Fruit fly (Drosophila melanogaster) whole organism, embryonic: ENCODE measurements around the gene CG32281.
A peak's percentile ranks its signal among the peaks of the same experiment; 100 is the strongest.

ENCODE experiments used
- Blimp-1 ChIP-seq: fragments of 200-800 bp; sonication (Bioruptor generic); optimal IDR thresholded peaks from 3 replicates; lab custom pipeline; 2018; ENCODE audit warnings: missing biosample characterization, missing genetic modification characterization, mild to moderate bottlenecking, moderate library complexity, missing genetic modification reagents
- Bteb2 ChIP-seq: fragments of 200-800 bp; sonication (Bioruptor generic); optimal IDR thresholded peaks from 2 replicates; lab custom pipeline; 2016; ENCODE audit warnings: missing biosample characterization, missing genetic modification characterization
- CG10543 ChIP-seq: fragments of 200-800 bp; sonication (Bioruptor generic); optimal IDR thresholded peaks from 3 replicates; lab custom pipeline; 2017; ENCODE audit warnings: missing biosample characterization, mild to moderate bottlenecking, missing genetic modification characterization, moderate library complexity
- CG12236 ChIP-seq: fragments of 200-800 bp; sonication (Bioruptor generic); optimal IDR thresholded peaks from 2 replicates; lab custom pipeline; 2016; ENCODE audit warnings: missing biosample characterization, missing genetic modification characterization
- CG12659 ChIP-seq: fragments of 200-800 bp; sonication (Bioruptor generic); optimal IDR thresholded peaks from 3 replicates; lab custom pipeline; 2017; ENCODE audit warnings: mild to moderate bottlenecking, missing biosample characterization, missing genetic modification reagents, missing genetic modification characterization
- CG14014 ChIP-seq: fragments of 200-800 bp; sonication (Bioruptor generic); IDR thresholded peaks from 2 replicates; pipeline ENCODE4 v1.3.6; 2022; ENCODE audit warnings: missing biosample characterization, missing genetic modification characterization
- CG15514 ChIP-seq: fragments of 200-800 bp; sonication (Bioruptor generic); optimal IDR thresholded peaks from 3 replicates; lab custom pipeline; 2017; ENCODE audit warnings: missing biosample characterization, missing genetic modification characterization, mild to moderate bottlenecking, moderate library complexity, missing genetic modification reagents
- CG16779 ChIP-seq: fragments of 200-800 bp; sonication (Bioruptor generic); IDR thresholded peaks from 2 replicates; pipeline ENCODE4 v1.3.6; 2022; ENCODE audit warnings: missing biosample characterization, missing genetic modification characterization
- CG17361 ChIP-seq: fragments of 200-800 bp; sonication (Bioruptor generic); IDR thresholded peaks from 3 replicates; pipeline ENCODE4 v1.3.6; 2022; ENCODE audit warnings: missing biosample characterization, missing genetic modification characterization
- CG17385 ChIP-seq: fragments of 200-800 bp; sonication (Bioruptor generic); optimal IDR thresholded peaks from 3 replicates; lab custom pipeline; 2018; ENCODE audit warnings: missing biosample characterization, mild to moderate bottlenecking, missing genetic modification characterization
- CG17568 ChIP-seq: fragments of 200-800 bp; sonication (Bioruptor generic); optimal IDR thresholded peaks from 2 replicates; lab custom pipeline; 2018; ENCODE audit warnings: missing biosample characterization, mild to moderate bottlenecking, missing genetic modification characterization, moderate library complexity
- CG1792 ChIP-seq: fragments of 200-800 bp; sonication (Bioruptor generic); optimal IDR thresholded peaks from 2 replicates; lab custom pipeline; 2016; ENCODE audit warnings: missing biosample characterization, missing genetic modification characterization
- CG18619 ChIP-seq: fragments of 200-800 bp; sonication (Bioruptor generic); optimal IDR thresholded peaks from 3 replicates; lab custom pipeline; 2017; ENCODE audit warnings: missing biosample characterization, mild to moderate bottlenecking, missing genetic modification characterization
- CG2712 ChIP-seq: fragments of 200-800 bp; optimal IDR thresholded peaks from 3 replicates; lab custom pipeline; 2019; ENCODE audit warnings: missing biosample characterization, mild to moderate bottlenecking, missing genetic modification characterization, moderate library complexity
- CG30431 ChIP-seq: fragments of 200-800 bp; sonication (Bioruptor generic); optimal IDR thresholded peaks from 2 replicates; lab custom pipeline; 2017; ENCODE audit warnings: missing biosample characterization, missing genetic modification characterization
- CG3163 ChIP-seq: fragments of 200-800 bp; sonication (Bioruptor generic); optimal IDR thresholded peaks from 3 replicates; lab custom pipeline; 2016; ENCODE audit warnings: missing biosample characterization, missing genetic modification characterization
- CG3281 ChIP-seq: fragments of 200-800 bp; sonication (Bioruptor generic); optimal IDR thresholded peaks from 3 replicates; lab custom pipeline; 2017; ENCODE audit warnings: missing biosample characterization, mild to moderate bottlenecking, missing genetic modification characterization
- CG5180 ChIP-seq: fragments of 200-800 bp; sonication (Bioruptor generic); optimal IDR thresholded peaks from 3 replicates; lab custom pipeline; 2017; ENCODE audit warnings: missing biosample characterization, missing genetic modification characterization, mild to moderate bottlenecking, moderate library complexity, missing genetic modification reagents
- CG7839 ChIP-seq: fragments of 200-800 bp; sonication (Bioruptor generic); optimal IDR thresholded peaks from 3 replicates; lab custom pipeline; 2018; ENCODE audit warnings: missing biosample characterization, mild to moderate bottlenecking, missing genetic modification characterization, moderate library complexity
- CG8924 ChIP-seq: fragments of 200-800 bp; optimal IDR thresholded peaks from 3 replicates; lab custom pipeline; 2019; ENCODE audit warnings: missing biosample characterization, mild to moderate bottlenecking, missing genetic modification characterization, moderate library complexity
- Dbx ChIP-seq: fragments of 200-800 bp; sonication (Bioruptor generic); IDR thresholded peaks from 3 replicates; pipeline ENCODE4 v1.3.6; 2022; ENCODE audit warnings: missing biosample characterization, missing genetic modification characterization
- Dek ChIP-seq: fragments of 200-800 bp; sonication (Bioruptor generic); optimal IDR thresholded peaks from 3 replicates; lab custom pipeline; 2019; ENCODE audit warnings: missing biosample characterization, mild to moderate bottlenecking, missing genetic modification characterization, moderate library complexity
- Doc3 ChIP-seq: fragments of 200-800 bp; sonication (Bioruptor generic); IDR thresholded peaks from 3 replicates; pipeline ENCODE4 v1.3.6; 2022; ENCODE audit warnings: missing biosample characterization, missing genetic modification characterization; ENCODE audit not compliant: partially characterized antibody
- Fer1 ChIP-seq: fragments of 200-800 bp; sonication (Bioruptor generic); optimal IDR thresholded peaks from 2 replicates; lab custom pipeline; 2017; ENCODE audit warnings: missing biosample characterization, mild to moderate bottlenecking, missing genetic modification characterization
- Hmr ChIP-seq: fragments of 200-800 bp; sonication (Bioruptor generic); optimal IDR thresholded peaks from 3 replicates; lab custom pipeline; 2017; ENCODE audit warnings: mild to moderate bottlenecking, missing biosample characterization, missing genetic modification reagents, missing genetic modification characterization
- PHDP ChIP-seq: fragments of 200-800 bp; sonication (Bioruptor generic); optimal IDR thresholded peaks from 3 replicates; lab custom pipeline; 2018; ENCODE audit warnings: missing biosample characterization, mild to moderate bottlenecking, missing genetic modification characterization, moderate library complexity
- Rfx ChIP-seq: fragments of 200-800 bp; sonication (Bioruptor generic); IDR thresholded peaks from 2 replicates; pipeline ENCODE4 v1.3.6; 2022; ENCODE audit warnings: missing biosample characterization, missing genetic modification characterization
- Trl ChIP-seq, 3 experiments: fragments of >200 bp in 2 of 3; fragments of 200-800 bp in 1 of 3; sonication (Bioruptor generic) in 1 of 3; optimal IDR thresholded peaks; 2 replicates in 1 of 3; 3 replicates in 2 of 3; lab custom pipeline; 2016 to 2017; ENCODE audit warnings: missing biosample characterization in 1 of 3, missing genetic modification characterization in 1 of 3
- ab ChIP-seq: fragments of 200-800 bp; sonication (Bioruptor generic); optimal IDR thresholded peaks from 2 replicates; lab custom pipeline; 2016; ENCODE audit warnings: missing biosample characterization, missing genetic modification characterization
- caup ChIP-seq: fragments of 200-800 bp; sonication (Bioruptor generic); optimal IDR thresholded peaks from 3 replicates; lab custom pipeline; 2017; ENCODE audit warnings: missing biosample characterization, mild to moderate bottlenecking, missing genetic modification characterization, moderate library complexity; ENCODE audit not compliant: severe bottlenecking
- chinmo ChIP-seq: fragments of 200-800 bp; sonication (Bioruptor generic); IDR thresholded peaks from 4 replicates; pipeline ENCODE4 v1.3.6; 2022; ENCODE audit warnings: missing biosample characterization, missing genetic modification characterization; ENCODE audit not compliant: partially characterized antibody
- corto ChIP-seq: fragments of 200-800 bp; sonication (Bioruptor generic); optimal IDR thresholded peaks from 2 replicates; lab custom pipeline; 2016; ENCODE audit warnings: missing biosample characterization, mild to moderate bottlenecking, missing genetic modification characterization, moderate library complexity
- crc ChIP-seq: fragments of 200-800 bp; sonication (Bioruptor generic); optimal IDR thresholded peaks from 2 replicates; lab custom pipeline; 2016; ENCODE audit warnings: missing biosample characterization, missing genetic modification characterization
- crol ChIP-seq: fragments of 200-800 bp; sonication (Bioruptor generic); IDR thresholded peaks from 2 replicates; pipeline ENCODE4 v1.3.6; 2022; ENCODE audit warnings: missing biosample characterization, missing genetic modification characterization
- cwo ChIP-seq: fragments of 200-800 bp; sonication (Bioruptor generic); optimal IDR thresholded peaks from 3 replicates; lab custom pipeline; 2017; ENCODE audit warnings: missing biosample characterization, missing genetic modification characterization, mild to moderate bottlenecking, moderate library complexity, missing genetic modification reagents
- dmrt99B ChIP-seq: fragments of 200-800 bp; sonication (Bioruptor generic); optimal IDR thresholded peaks from 2 replicates; lab custom pipeline; 2018; ENCODE audit warnings: missing biosample characterization, mild to moderate bottlenecking, missing genetic modification characterization, moderate library complexity
- gem ChIP-seq: fragments of 200-800 bp; sonication (Bioruptor generic); optimal IDR thresholded peaks from 2 replicates; lab custom pipeline; 2019; ENCODE audit warnings: missing biosample characterization, mild to moderate bottlenecking, missing genetic modification characterization, moderate library complexity
- hkb ChIP-seq, 2 experiments: fragments of 200-800 bp in 1 of 2; fragments of >200 bp in 1 of 2; sonication (Bioruptor generic) in 1 of 2; IDR thresholded peaks in 1 of 2; optimal IDR thresholded peaks in 1 of 2; 2 replicates each; pipeline versions ENCODE4 v1.3.6 to Lab custom; 2017 to 2022; ENCODE audit warnings: missing biosample characterization in 1 of 2, missing genetic modification characterization in 1 of 2
- jigr1 ChIP-seq: fragments of 200-800 bp; sonication (Bioruptor generic); IDR thresholded peaks from 3 replicates; pipeline ENCODE4 v1.3.6; 2022; ENCODE audit warnings: missing biosample characterization, missing genetic modification characterization
- mam ChIP-seq: fragments of 200-800 bp; sonication (Bioruptor generic); optimal IDR thresholded peaks from 3 replicates; lab custom pipeline; 2016; ENCODE audit warnings: missing biosample characterization, missing genetic modification characterization
- nau ChIP-seq: fragments of 200-800 bp; sonication (Bioruptor generic); optimal IDR thresholded peaks from 3 replicates; lab custom pipeline; 2017; ENCODE audit warnings: missing biosample characterization, mild to moderate bottlenecking, missing genetic modification characterization, missing genetic modification reagents
- nom ChIP-seq: fragments of 200-800 bp; sonication (Bioruptor generic); optimal IDR thresholded peaks from 2 replicates; lab custom pipeline; 2017; ENCODE audit warnings: missing biosample characterization, missing genetic modification characterization, mild to moderate bottlenecking, moderate library complexity, missing genetic modification reagents
- oc ChIP-seq: fragments of 200-800 bp; sonication (Bioruptor generic); optimal IDR thresholded peaks from 2 replicates; lab custom pipeline; 2018; ENCODE audit warnings: missing biosample characterization, mild to moderate bottlenecking, missing genetic modification characterization, moderate library complexity
- otp ChIP-seq: fragments of 200-800 bp; sonication (Bioruptor generic); IDR thresholded peaks from 3 replicates; pipeline ENCODE4, ENCODE4 v1.3.6; 2022; ENCODE audit warnings: missing biosample characterization, missing genetic modification characterization
- pan ChIP-seq, 4 experiments: fragments of >200 bp in 3 of 4; fragments of 200-800 bp in 1 of 4; sonication (Bioruptor generic) in 1 of 4; optimal IDR thresholded peaks in 3 of 4; IDR thresholded peaks in 1 of 4; 2 replicates each; pipeline versions ENCODE4 v1.3.6 to Lab custom; 2017 to 2022; ENCODE audit warnings: missing biosample characterization in 2 of 4, missing genetic modification characterization in 2 of 4, mixed read lengths in 1 of 4
- run ChIP-seq: fragments of 200-800 bp; sonication (Bioruptor generic); optimal IDR thresholded peaks from 3 replicates; lab custom pipeline; 2018; ENCODE audit warnings: missing biosample characterization, mild to moderate bottlenecking, missing genetic modification characterization
- scrt ChIP-seq: fragments of 200-800 bp; sonication (Bioruptor generic); optimal IDR thresholded peaks from 2 replicates; lab custom pipeline; 2018; ENCODE audit warnings: missing biosample characterization, mild to moderate bottlenecking, missing genetic modification characterization, moderate library complexity

CG32281 gene

dm6 chr3L:3134064-3134545 is 35.1 kb upstream of the CG32281 start (continued):
- TF ChIP-seq jigr1 (GFP tag; lab: Robert Waterston, UW) (no peak), Dbx (GFP tag; lab: Robert Waterston, UW) (peak; percentile 50; the same call in 1 of the 3 replicates), CG17568 (GFP tag; lab: Kevin White, UChicago) (no peak), crc (GFP tag; lab: Kevin White, UChicago) (no peak), CG16779 (GFP tag; lab: Robert Waterston, UW) (no peak), chinmo (GFP tag; lab: Robert Waterston, UW) (peak; percentile 70; the same call in 1 of the 4 replicates), Dek (peak; percentile 11), cwo (peak; percentile 20), CG3281 (GFP tag; lab: Kevin White, UChicago) (peak; percentile 32), CG8924 (peak; percentile 20), CG15514 (peak; percentile 30), scrt (GFP tag; lab: Kevin White, UChicago) (peak; percentile 38), corto (GFP tag; lab: Kevin White, UChicago) (no peak), Bteb2 (GFP tag; lab: Kevin White, UChicago) (no peak), run (tag; lab: Kevin White, UChicago) (no peak), CG10543 (GFP tag; lab: Kevin White, UChicago) (peak; percentile 25), crol (GFP tag; lab: Robert Waterston, UW) (no peak), nau (GFP tag; lab: Kevin White, UChicago) (peak; percentile 9), CG30431 (GFP tag; lab: Kevin White, UChicago) (no peak), CG17385 (peak; percentile 39), CG1792 (no peak), oc (tag; lab: Kevin White, UChicago) (no peak), CG12236 (GFP tag; lab: Kevin White, UChicago) (no peak), Fer1 (GFP tag; lab: Kevin White, UChicago) (peak; percentile 27), CG2712 (tag; lab: Kevin White, UChicago) (peak; percentile 13), Doc3 (GFP tag; lab: Robert Waterston, UW) (no peak), CG3163 (GFP tag; lab: Kevin White, UChicago) (peak; percentile 26), mam (GFP tag; lab: Kevin White, UChicago) (no peak), Rfx (GFP tag; lab: Robert Waterston, UW) (peak; percentile 28; the same call in 1 of the 2 replicates), gem (peak; percentile 52), nom (GFP tag; lab: Kevin White, UChicago) (peak; percentile 1), ab (GFP tag; lab: Kevin White, UChicago) (no peak), caup (GFP tag; lab: Kevin White, UChicago) (peak; percentile 14), CG17361 (GFP tag; lab: Robert Waterston, UW) (0 out of 3 replicates have a peak, but pooled peaks have one; percentile 24), CG18619 (peak; percentile 19), Trl (optimal IDR thresholded peaks at IDR 0.05; lab: Kevin White, UChicago) (peak; percentile 49 to 69), Trl (GFP tag; optimal IDR thresholded peaks at IDR 0.05; lab: Kevin White, UChicago) (no peak), CG7839 (tag; lab: Kevin White, UChicago) (peak; percentile 52), PHDP (tag; lab: Kevin White, UChicago) (peak; percentile 14), Hmr (GFP tag; lab: Kevin White, UChicago) (peak; percentile 26), hkb (optimal IDR thresholded peaks at IDR 0.05; lab: Kevin White, UChicago) (no peak), hkb (GFP tag; IDR thresholded peaks at IDR 0.05; lab: Robert Waterston, UW) (no peak), CG12659 (GFP tag; lab: Kevin White, UChicago) (peak; percentile 2), pan (optimal IDR thresholded peaks at IDR 0.05; lab: Kevin White, UChicago) (no peak), pan (GFP tag; optimal IDR thresholded peaks at IDR 0.05 in 1 of 2, IDR thresholded peaks at IDR 0.05 in 1 of 2) (peak in 1 of 2 experiments; percentile 14), dmrt99B (tag; lab: Kevin White, UChicago) (peak; percentile 8), CG14014 (no peak), Blimp-1 (GFP tag; lab: Kevin White, UChicago) (peak; percentile 3), otp (GFP tag; lab: Robert Waterston, UW) (peak; percentile 15; the same call in 1 of the 3 replicates), CG5180 (GFP tag; lab: Kevin White, UChicago) (no peak)
